Worm (Caenorhabditis elegans) whole organism, young adult: ENCODE measurements around the gene bli-6.

Experiments
- aptf-2 ChIP-seq: fragments of 200-800 bp; sonication (Bioruptor generic); conservative IDR thresholded peaks from 2 replicates; pipeline ENCODE4 v1.3.6; 2022; ENCODE audit warnings: missing genetic modification reagents, missing genetic modification characterization, missing compliant biosample characterization
- attf-5 ChIP-seq: fragments of 200-800 bp; sonication (Bioruptor generic); optimal IDR thresholded peaks from 2 replicates; lab custom pipeline; 2018; ENCODE audit warnings: mild to moderate bottlenecking, missing genetic modification characterization, missing compliant biosample characterization
- dox-1 ChIP-seq: fragments of 200-800 bp; sonication (Bioruptor generic); IDR thresholded peaks from 2 replicates; pipeline ENCODE4 v1.3.6; 2022; ENCODE audit warnings: missing genetic modification reagents, missing genetic modification characterization, missing compliant biosample characterization
- unc-62 ChIP-seq: fragments of 150-350 bp; optimal IDR thresholded peaks from 2 replicates; lab custom pipeline; 2014; ENCODE audit warnings: missing biosample characterization, missing genetic modification reagents, missing genetic modification characterization

ce11 chrIV:6376473-6377115, at the start of gene bli-6, which contains the start of gene hrpf-2:
- TF ChIP-seq dox-1 (peak; percentile 43; the same call in 1 of the 2 replicates), unc-62 (GFP tag; lab: Kevin White, UChicago) (no peak), aptf-2 (GFP tag; lab: Robert Waterston, UW) (no peak), attf-5 (GFP tag; lab: Kevin White, UChicago) (peak; percentile 71)
